Worm (Caenorhabditis elegans) whole organism, young adult: ENCODE measurements around the gene srh-80.

Source experiments
- C06A6.2 ChIP-seq: fragments of 200-800 bp; sonication (Bioruptor generic); conservative IDR thresholded peaks from 2 replicates; pipeline ENCODE4 v1.3.6; 2022; ENCODE audit warnings: missing genetic modification characterization, missing compliant biosample characterization
- F52B5.7 ChIP-seq: sonication (generic microtip); optimal IDR thresholded peaks from 2 replicates; lab custom pipeline; 2016; ENCODE audit warnings: mild to moderate bottlenecking, missing genetic modification characterization, missing compliant biosample characterization
- F55B11.4 ChIP-seq: sonication (generic microtip); optimal IDR thresholded peaks from 2 replicates; lab custom pipeline; 2016; ENCODE audit warnings: missing compliant biosample characterization, missing genetic modification characterization, borderline replicate concordance; ENCODE audit not compliant: insufficient read depth
- Y56A3A.18 ChIP-seq: fragments of 200-800 bp; sonication (Bioruptor generic); IDR thresholded peaks from 2 replicates; pipeline ENCODE4 v1.3.6; 2022; ENCODE audit warnings: missing genetic modification reagents, missing genetic modification characterization, missing compliant biosample characterization
- ama-1 ChIP-seq, 3 experiments: fragments of 150-350 bp in 1 of 3; sonication (generic microtip) in 2 of 3; optimal IDR thresholded peaks; 2 replicates each; lab custom pipeline; 2014 to 2018; ENCODE audit warnings: missing biosample characterization in 2 of 3, missing genetic modification characterization in 2 of 3, missing genetic modification reagents in 2 of 3
- ceh-27 ChIP-seq: fragments of 200-800 bp; sonication (Bioruptor generic); optimal IDR thresholded peaks from 2 replicates; lab custom pipeline; 2018; ENCODE audit warnings: mild to moderate bottlenecking, missing genetic modification characterization, moderate library complexity, missing compliant biosample characterization
- let-526 ChIP-seq: fragments of 200-800 bp; sonication (Bioruptor generic); IDR thresholded peaks from 2 replicates; pipeline ENCODE4 v1.3.6; 2022; ENCODE audit warnings: missing genetic modification reagents, missing genetic modification characterization, missing compliant biosample characterization
- madf-8 ChIP-seq: fragments of 200-800 bp; sonication (Bioruptor generic); conservative IDR thresholded peaks from 2 replicates; pipeline ENCODE4 v1.3.6; 2022; ENCODE audit warnings: missing genetic modification reagents, missing genetic modification characterization, missing compliant biosample characterization
- nhr-80 ChIP-seq: sonication (generic microtip); optimal IDR thresholded peaks from 2 replicates; lab custom pipeline; 2016; ENCODE audit warnings: missing genetic modification characterization, missing compliant biosample characterization
- pha-4 ChIP-seq: fragments of 150-350 bp; sonication (generic microtip); optimal IDR thresholded peaks from 2 replicates; lab custom pipeline; 2014; ENCODE audit warnings: missing biosample characterization, missing genetic modification reagents, missing genetic modification characterization
- sdz-38 ChIP-seq: sonication (generic microtip); optimal IDR thresholded peaks from 2 replicates; lab custom pipeline; 2016; ENCODE audit warnings: missing genotype, missing genetic modification characterization, missing compliant biosample characterization
- sea-2 ChIP-seq: fragments of 200-800 bp; sonication (Bioruptor generic); IDR thresholded peaks from 2 replicates; pipeline ENCODE4 v1.3.6; 2022; ENCODE audit warnings: missing genetic modification characterization, missing compliant biosample characterization
- snpc-4 ChIP-seq, 5 experiments: fragments of 150-350 bp in 1 of 5; sonication (generic microtip) in 4 of 5; optimal IDR thresholded peaks; 2 replicates each; lab custom pipeline; 2014 to 2018; ENCODE audit warnings: missing genetic modification characterization in 5 of 5, missing biosample characterization in 3 of 5, antibody characterized with exemption in 2 of 5, mild to moderate bottlenecking in 2 of 5, missing compliant biosample characterization in 2 of 5, missing genotype in 2 of 5, moderate library complexity in 2 of 5, missing genetic modification reagents in 1 of 5

DNA sequence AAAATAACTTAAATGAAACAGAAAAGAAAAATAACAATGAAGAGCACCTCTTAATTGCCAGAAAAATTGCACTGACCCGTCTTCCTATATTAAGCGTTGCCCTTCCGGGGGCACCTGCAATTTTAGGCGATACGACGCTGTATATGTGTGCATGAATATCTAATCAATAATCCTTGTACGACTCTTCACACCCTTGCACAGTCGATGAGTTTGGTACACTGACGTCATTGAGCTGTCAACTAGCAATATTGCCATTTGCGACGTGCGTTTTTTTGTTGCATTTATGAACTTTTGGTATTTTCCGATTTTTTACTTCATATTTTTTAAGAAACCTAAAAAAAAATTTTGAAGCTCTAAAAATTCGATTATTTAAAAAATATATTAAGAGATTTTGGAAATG, 26.4 kb downstream of the srh-80 start, which contains the start of gene kin-34:
- TF ChIP-seq ama-1 (optimal IDR thresholded peaks at IDR 0.05; lab: Kevin White, UChicago) (no peak), ama-1 (GFP tag; optimal IDR thresholded peaks at IDR 0.05; lab: Kevin White, UChicago) (no peak), madf-8 (GFP tag; lab: Robert Waterston, UW) (no peak), C06A6.2 (GFP tag; lab: Robert Waterston, UW) (no peak), ceh-27 (GFP tag; lab: Kevin White, UChicago) (no peak), nhr-80 (tag; lab: Kevin White, UChicago) (no peak), Y56A3A.18 (GFP tag; lab: Robert Waterston, UW) (no peak), let-526 (no peak), F52B5.7 (tag; lab: Kevin White, UChicago) (no peak), snpc-4 (GFP tag; optimal IDR thresholded peaks at IDR 0.05; lab: Kevin White, UChicago) (no peak), snpc-4 (tag; optimal IDR thresholded peaks at IDR 0.05; lab: Kevin White, UChicago) (no peak), sea-2 (GFP tag; lab: Robert Waterston, UW) (no peak), sdz-38 (tag; lab: Kevin White, UChicago) (no peak), pha-4 (no peak), F55B11.4 (tag; lab: Kevin White, UChicago) (no peak)
